Worm (Caenorhabditis elegans): ENCODE data around the gene vem-1.
A peak's percentile ranks its signal among the peaks of the same experiment; 100 is the strongest.

ce11 chrX:8103899-8104298, 15.5 kb upstream of the vem-1 start, which contains the start of gene K07E3.2:
- TF ChIP-seq lin-39 (tag; optimal IDR thresholded peaks at IDR 0.05), result no peak
- TF ChIP-seq nhr-43 (tag; optimal IDR thresholded peaks at IDR 0.05; ENCODE audit: poor library complexity, severe bottlenecking), result peak; percentile 57
- no peak for TF ChIP-seq skn-1 (tag; optimal IDR thresholded peaks at IDR 0.05)
